Fruit fly (Drosophila melanogaster) whole organism, prepupa: Measurements from ENCODE around the gene mRpS24.
A peak's percentile ranks its signal among the peaks of the same experiment; 100 is the strongest.

Experiments
- Blimp-1 ChIP-seq: fragments of 200-800 bp; sonication (Bioruptor generic); optimal IDR thresholded peaks from 3 replicates; lab custom pipeline; 2017; ENCODE audit warnings: missing biosample characterization, missing genetic modification characterization, mild to moderate bottlenecking, moderate library complexity, missing genetic modification reagents
- CG10631 ChIP-seq: fragments of 200-800 bp; sonication (Bioruptor generic); optimal IDR thresholded peaks from 2 replicates; lab custom pipeline; 2016; ENCODE audit warnings: missing biosample characterization, missing genetic modification characterization
- CG10669 ChIP-seq: fragments of 200-800 bp; sonication (Bioruptor generic); optimal IDR thresholded peaks from 3 replicates; lab custom pipeline; 2018; ENCODE audit warnings: missing biosample characterization, mild to moderate bottlenecking, missing genetic modification characterization, moderate library complexity
- CG11294 ChIP-seq: fragments of 200-800 bp; sonication (Bioruptor generic); IDR thresholded peaks from 2 replicates; pipeline ENCODE4 v1.3.6; 2022; ENCODE audit warnings: missing biosample characterization, missing genetic modification characterization
- CG11762 ChIP-seq: fragments of 200-800 bp; sonication (Bioruptor generic); optimal IDR thresholded peaks from 3 replicates; lab custom pipeline; 2016; ENCODE audit warnings: missing biosample characterization, missing genetic modification characterization; ENCODE audit not compliant: insufficient read depth
- CG11902 ChIP-seq: fragments of 200-800 bp; sonication (Bioruptor generic); optimal IDR thresholded peaks from 3 replicates; lab custom pipeline; 2016; ENCODE audit warnings: missing biosample characterization, missing genetic modification characterization
- CG15336 ChIP-seq: fragments of 200-800 bp; sonication (Bioruptor generic); IDR thresholded peaks from 2 replicates; pipeline ENCODE4 v1.3.6; 2022; ENCODE audit warnings: missing biosample characterization, missing genetic modification characterization
- CG1621 ChIP-seq: fragments of 200-800 bp; sonication (Bioruptor generic); optimal IDR thresholded peaks from 3 replicates; lab custom pipeline; 2018; ENCODE audit warnings: missing biosample characterization, mild to moderate bottlenecking, missing genetic modification characterization
- CG16779 ChIP-seq: fragments of 200-800 bp; sonication (Bioruptor generic); optimal IDR thresholded peaks from 3 replicates; lab custom pipeline; 2017; ENCODE audit warnings: missing biosample characterization, mild to moderate bottlenecking, missing genetic modification characterization
- CG3032 ChIP-seq: fragments of 200-800 bp; optimal IDR thresholded peaks from 2 replicates; lab custom pipeline; 2019; ENCODE audit warnings: missing biosample characterization, mild to moderate bottlenecking, missing genetic modification characterization, moderate library complexity
- CG31627 ChIP-seq: fragments of 200-800 bp; sonication (Bioruptor generic); optimal IDR thresholded peaks from 3 replicates; lab custom pipeline; 2016; ENCODE audit warnings: missing biosample characterization, missing genetic modification characterization
- CG32006 ChIP-seq: fragments of 200-800 bp; sonication (Bioruptor generic); optimal IDR thresholded peaks from 3 replicates; lab custom pipeline; 2017; ENCODE audit warnings: missing biosample characterization, mild to moderate bottlenecking, missing genetic modification characterization
- CG4318 ChIP-seq: fragments of 200-800 bp; sonication (Bioruptor generic); optimal IDR thresholded peaks from 3 replicates; lab custom pipeline; 2017; ENCODE audit warnings: missing biosample characterization, mild to moderate bottlenecking, missing genetic modification characterization
- CG6163 ChIP-seq: fragments of 200-800 bp; sonication (Bioruptor generic); IDR thresholded peaks from 3 replicates; pipeline ENCODE4 v1.3.6; 2022; ENCODE audit warnings: missing biosample characterization, missing genetic modification characterization
- CG6276 ChIP-seq: fragments of 200-800 bp; sonication (Bioruptor generic); optimal IDR thresholded peaks from 2 replicates; lab custom pipeline; 2017; ENCODE audit warnings: missing biosample characterization, mild to moderate bottlenecking, missing genetic modification characterization
- CG6854 ChIP-seq: fragments of 200-800 bp; sonication (Bioruptor generic); optimal IDR thresholded peaks from 2 replicates; lab custom pipeline; 2017; ENCODE audit warnings: missing biosample characterization, mild to moderate bottlenecking, missing genetic modification characterization
- CG8119 ChIP-seq: fragments of 200-800 bp; sonication (Bioruptor generic); IDR thresholded peaks from 3 replicates; pipeline ENCODE4 v1.3.6; 2022; ENCODE audit warnings: missing biosample characterization, missing genetic modification characterization
- CG8319 ChIP-seq: fragments of 200-800 bp; sonication (Bioruptor generic); optimal IDR thresholded peaks from 3 replicates; lab custom pipeline; 2016; ENCODE audit warnings: missing biosample characterization, missing genetic modification characterization
- CG8632 ChIP-seq: fragments of 200-800 bp; sonication (Bioruptor generic); optimal IDR thresholded peaks from 3 replicates; lab custom pipeline; 2016; ENCODE audit warnings: missing biosample characterization, missing genetic modification characterization
- CG9139 ChIP-seq: fragments of 200-800 bp; sonication (Bioruptor generic); optimal IDR thresholded peaks from 3 replicates; lab custom pipeline; 2017; ENCODE audit warnings: missing biosample characterization, mild to moderate bottlenecking, missing genetic modification characterization
- Eip75B ChIP-seq: fragments of 200-800 bp; sonication (Bioruptor generic); optimal IDR thresholded peaks from 3 replicates; lab custom pipeline; 2016; ENCODE audit warnings: missing biosample characterization, missing genetic modification characterization
- Eip78C ChIP-seq: fragments of 200-800 bp; sonication (Bioruptor generic); peaks from one replicate; lab custom pipeline; 2016; ENCODE audit warnings: missing biosample characterization, missing genetic modification characterization
- Eip93F ChIP-seq: fragments of 200-800 bp; sonication (Bioruptor generic); optimal IDR thresholded peaks from 2 replicates; lab custom pipeline; 2016; ENCODE audit warnings: missing biosample characterization, mild to moderate bottlenecking, missing genetic modification characterization
- Ets21C ChIP-seq: fragments of 200-800 bp; sonication (Bioruptor generic); optimal IDR thresholded peaks from 3 replicates; lab custom pipeline; 2016; ENCODE audit warnings: missing biosample characterization, missing genetic modification characterization
- Ets96B ChIP-seq: fragments of 200-800 bp; optimal IDR thresholded peaks from 2 replicates; lab custom pipeline; 2019; ENCODE audit warnings: missing biosample characterization, mild to moderate bottlenecking, missing genetic modification characterization, moderate library complexity
- Gug ChIP-seq: fragments of 200-800 bp; sonication (Bioruptor generic); IDR thresholded peaks from 2 replicates; pipeline ENCODE4 v1.3.6; 2022; ENCODE audit warnings: missing biosample characterization, missing genetic modification characterization
- Hr38 ChIP-seq: sonication (Bioruptor generic); optimal IDR thresholded peaks from 2 replicates; lab custom pipeline; 2016; ENCODE audit warnings: missing biosample characterization, missing genetic modification characterization
- Hr39 ChIP-seq: fragments of 200-800 bp; sonication (Bioruptor generic); optimal IDR thresholded peaks from 2 replicates; lab custom pipeline; 2016; ENCODE audit warnings: missing biosample characterization, missing genetic modification characterization
- Hr4 ChIP-seq: fragments of 200-800 bp; sonication (Bioruptor generic); optimal IDR thresholded peaks from 3 replicates; lab custom pipeline; 2016; ENCODE audit warnings: missing biosample characterization, missing genetic modification characterization
- Lpt ChIP-seq: fragments of 200-800 bp; sonication (Bioruptor generic); optimal IDR thresholded peaks from 3 replicates; lab custom pipeline; 2016; ENCODE audit warnings: missing biosample characterization, missing genetic modification characterization
- Met ChIP-seq: fragments of 200-800 bp; sonication (Bioruptor generic); optimal IDR thresholded peaks from 3 replicates; lab custom pipeline; 2016; ENCODE audit warnings: missing biosample characterization, missing genetic modification characterization
- OdsH ChIP-seq: fragments of 200-800 bp; sonication (Bioruptor generic); optimal IDR thresholded peaks from 3 replicates; lab custom pipeline; 2016; ENCODE audit warnings: missing biosample characterization, missing genetic modification characterization
- Smox ChIP-seq: fragments of 200-800 bp; sonication (Bioruptor generic); optimal IDR thresholded peaks from 3 replicates; lab custom pipeline; 2016; ENCODE audit warnings: missing biosample characterization, missing genetic modification characterization
- Sox14 ChIP-seq: fragments of 200-800 bp; sonication (Bioruptor generic); optimal IDR thresholded peaks from 3 replicates; lab custom pipeline; 2016; ENCODE audit warnings: missing biosample characterization, missing genetic modification characterization
- Sox15 ChIP-seq: fragments of 200-800 bp; sonication (Bioruptor generic); optimal IDR thresholded peaks from 3 replicates; lab custom pipeline; 2016; ENCODE audit warnings: missing biosample characterization, missing genetic modification characterization
- acj6 ChIP-seq: fragments of 200-800 bp; sonication (Bioruptor generic); optimal IDR thresholded peaks from 3 replicates; lab custom pipeline; 2016; ENCODE audit warnings: missing biosample characterization, missing genetic modification characterization
- cyc ChIP-seq: fragments of 200-800 bp; sonication (Bioruptor generic); optimal IDR thresholded peaks from 3 replicates; lab custom pipeline; 2016; ENCODE audit warnings: missing biosample characterization, missing genetic modification characterization
- dac ChIP-seq: fragments of 200-800 bp; sonication (Bioruptor generic); optimal IDR thresholded peaks from 2 replicates; lab custom pipeline; 2017; ENCODE audit warnings: missing biosample characterization, mild to moderate bottlenecking, missing genetic modification characterization
- dsx ChIP-seq: fragments of 200-800 bp; optimal IDR thresholded peaks from 3 replicates; lab custom pipeline; 2019; ENCODE audit warnings: missing biosample characterization, mild to moderate bottlenecking, missing genetic modification characterization, moderate library complexity; ENCODE audit not compliant: poor library complexity, severe bottlenecking
- eg ChIP-seq: fragments of 200-800 bp; sonication (Bioruptor generic); IDR thresholded peaks from 3 replicates; pipeline ENCODE4 v1.3.6; 2022; ENCODE audit warnings: missing biosample characterization, missing genetic modification characterization
- esn ChIP-seq: fragments of 200-800 bp; sonication (Bioruptor generic); optimal IDR thresholded peaks from 2 replicates; lab custom pipeline; 2016; ENCODE audit warnings: missing biosample characterization, mild to moderate bottlenecking, missing genetic modification characterization, moderate library complexity
- fd59A ChIP-seq: fragments of 200-800 bp; sonication (Bioruptor generic); optimal IDR thresholded peaks from 2 replicates; lab custom pipeline; 2017; ENCODE audit warnings: missing biosample characterization, mild to moderate bottlenecking, missing genetic modification characterization, missing genetic modification reagents
- fd85E ChIP-seq: fragments of 200-800 bp; sonication (Bioruptor generic); optimal IDR thresholded peaks from 3 replicates; lab custom pipeline; 2016; ENCODE audit warnings: missing biosample characterization, missing genetic modification characterization
- fkh ChIP-seq: fragments of 200-800 bp; sonication (Bioruptor generic); optimal IDR thresholded peaks from 3 replicates; lab custom pipeline; 2017; ENCODE audit warnings: missing biosample characterization, mild to moderate bottlenecking, missing genetic modification characterization, moderate library complexity
- lz ChIP-seq: fragments of 200-800 bp; sonication (Bioruptor generic); optimal IDR thresholded peaks from 3 replicates; lab custom pipeline; 2016; ENCODE audit warnings: missing biosample characterization, missing genetic modification characterization
- pdm3 ChIP-seq: fragments of 200-800 bp; sonication (Bioruptor generic); optimal IDR thresholded peaks from 3 replicates; lab custom pipeline; 2016; ENCODE audit warnings: missing biosample characterization, missing genetic modification characterization
- spab ChIP-seq: fragments of 200-800 bp; sonication (Bioruptor generic); optimal IDR thresholded peaks from 2 replicates; lab custom pipeline; 2017; ENCODE audit warnings: missing biosample characterization, mild to moderate bottlenecking, missing genetic modification characterization, missing genetic modification reagents
- svp ChIP-seq: fragments of 200-800 bp; sonication (Bioruptor generic); peaks from one replicate; lab custom pipeline; 2016; ENCODE audit warnings: missing biosample characterization, missing genetic modification characterization

mRpS24 gene

dm6 chr3R:24142971-24143370 lies 20.4 kb downstream of the mRpS24 start (continued):
- TF ChIP-seq CG4318 (GFP tag; lab: Kevin White, UChicago) (peak; percentile 68), dac (GFP tag; lab: Kevin White, UChicago) (peak; percentile 67), CG6163 (GFP tag; lab: Robert Waterston, UW) (peak; percentile 94), CG6276 (GFP tag; lab: Kevin White, UChicago) (peak; percentile 63), Hr39 (GFP tag; lab: Kevin White, UChicago) (peak; percentile 83), CG11902 (peak; percentile 84), fkh (GFP tag; lab: Kevin White, UChicago) (no peak), Lpt (GFP tag; lab: Kevin White, UChicago) (peak; percentile 69), svp (GFP tag; lab: Kevin White, UChicago) (peak; percentile 91), CG11294 (peak; percentile 70), CG11762 (peak; percentile 80), OdsH (GFP tag; lab: Kevin White, UChicago) (peak; percentile 86), CG8119 (GFP tag; lab: Robert Waterston, UW) (peak; percentile 79), dsx (GFP tag; lab: Kevin White, UChicago) (peak; percentile 87), CG10631 (GFP tag; lab: Kevin White, UChicago) (peak; percentile 91), CG32006 (GFP tag; lab: Kevin White, UChicago) (peak; percentile 85), Ets96B (tag; lab: Kevin White, UChicago) (peak; percentile 87), Sox15 (peak; percentile 76), cyc (GFP tag; lab: Kevin White, UChicago) (peak; percentile 83), Gug (GFP tag; lab: Robert Waterston, UW) (peak; percentile 61)

- TF ChIP-seq Eip75B (GFP tag; lab: Kevin White, UChicago) = peak; percentile 95
- peak; percentile 97 for TF ChIP-seq CG10631 (GFP tag; lab: Kevin White, UChicago)
- peak; percentile 36 for TF ChIP-seq fkh (GFP tag; lab: Kevin White, UChicago)
- TF ChIP-seq fd59A (GFP tag; lab: Kevin White, UChicago) = peak; percentile 98
- peak; percentile 97 for TF ChIP-seq CG1621 (tag; lab: Kevin White, UChicago)
- peak; percentile 99 for TF ChIP-seq CG8119 (GFP tag; lab: Robert Waterston, UW)
- TF ChIP-seq Hr38 = no peak
- TF ChIP-seq Sox14 (GFP tag; lab: Kevin White, UChicago) = peak; percentile 93
- peak; percentile 92 for TF ChIP-seq Met (GFP tag; lab: Kevin White, UChicago)
- peak; percentile 98 for TF ChIP-seq CG3032 (tag; lab: Kevin White, UChicago)
- peak; percentile 97 for TF ChIP-seq CG16779
- TF ChIP-seq CG32006 (GFP tag; lab: Kevin White, UChicago) = peak; percentile 97
- TF ChIP-seq cyc (GFP tag; lab: Kevin White, UChicago) = peak; percentile 91
- TF ChIP-seq dac (GFP tag; lab: Kevin White, UChicago) = peak; percentile 92
- TF ChIP-seq CG6854 (GFP tag; lab: Kevin White, UChicago) = peak; percentile 98
- peak; percentile 93 for TF ChIP-seq Lpt (GFP tag; lab: Kevin White, UChicago)
- peak; percentile 76 for TF ChIP-seq Ets21C (GFP tag; lab: Kevin White, UChicago)
- TF ChIP-seq esn (GFP tag; lab: Kevin White, UChicago) = peak; percentile 98
- TF ChIP-seq pdm3 (GFP tag; lab: Kevin White, UChicago) = peak; percentile 91
- TF ChIP-seq acj6 (GFP tag; lab: Kevin White, UChicago) = peak; percentile 98
- peak; percentile 94 for TF ChIP-seq CG8319
- TF ChIP-seq fd85E (GFP tag; lab: Kevin White, UChicago) = peak; percentile 92
- peak; percentile 98 for TF ChIP-seq CG8632 (GFP tag; lab: Kevin White, UChicago)
- peak; percentile 94 for TF ChIP-seq Blimp-1 (GFP tag; lab: Kevin White, UChicago)
- peak; percentile 93 for TF ChIP-seq Smox (GFP tag; lab: Kevin White, UChicago)
- TF ChIP-seq CG31627 (GFP tag; lab: Kevin White, UChicago) = peak; percentile 84
- TF ChIP-seq Hr4 (GFP tag; lab: Kevin White, UChicago) = peak; percentile 92
- peak; percentile 97 for TF ChIP-seq CG10669 (GFP tag; lab: Kevin White, UChicago)
- TF ChIP-seq CG6163 (GFP tag; lab: Robert Waterston, UW) = peak; percentile 98
- peak; percentile 98 for TF ChIP-seq spab (GFP tag; lab: Kevin White, UChicago)
- TF ChIP-seq CG11294 = peak; percentile 94
- TF ChIP-seq eg (GFP tag; lab: Robert Waterston, UW) = peak; percentile 97
- peak; percentile 98 for TF ChIP-seq CG9139 (GFP tag; lab: Kevin White, UChicago)
- peak; percentile 91 for TF ChIP-seq lz
- peak; percentile 87 for TF ChIP-seq CG4318 (GFP tag; lab: Kevin White, UChicago)
- TF ChIP-seq Eip78C (GFP tag; lab: Kevin White, UChicago) = peak; percentile 99
- TF ChIP-seq CG15336 = peak; percentile 99
- TF ChIP-seq OdsH (GFP tag; lab: Kevin White, UChicago) = peak; percentile 97
- peak; percentile 81 for TF ChIP-seq Hr39 (GFP tag; lab: Kevin White, UChicago)
- peak; percentile 97 for TF ChIP-seq Eip93F
Measured at dm6 chr3R:24141013-24141592, 22.2 kb downstream of the mRpS24 start, which contains the start of gene Kal1. Kal1 (plus strand) TSS chr3R:24141395.
